Fruit fly (Drosophila melanogaster) whole organism, pupa: ENCODE results near the gene Argk2.

Experiments
- CG10348 ChIP-seq: fragments of 200-800 bp; sonication (Bioruptor generic); IDR thresholded peaks from 2 replicates; pipeline ENCODE4 v1.3.6; 2022; ENCODE audit warnings: missing biosample characterization, missing genetic modification characterization
- CG13204 ChIP-seq: fragments of 200-800 bp; sonication (Bioruptor generic); optimal IDR thresholded peaks from 2 replicates; lab custom pipeline; 2018; ENCODE audit warnings: missing biosample characterization, mild to moderate bottlenecking, missing genetic modification characterization, moderate library complexity
- CG15710 ChIP-seq: fragments of 200-800 bp; sonication (Bioruptor generic); optimal IDR thresholded peaks from 2 replicates; lab custom pipeline; 2018; ENCODE audit warnings: missing biosample characterization, mild to moderate bottlenecking, missing genetic modification characterization, moderate library complexity
- CG17806 ChIP-seq: fragments of 200-800 bp; sonication (Bioruptor generic); optimal IDR thresholded peaks from 2 replicates; lab custom pipeline; 2018; ENCODE audit warnings: missing biosample characterization, mild to moderate bottlenecking, missing genetic modification characterization, moderate library complexity
- CG34367 ChIP-seq: fragments of 200-800 bp; sonication (Bioruptor generic); optimal IDR thresholded peaks from 2 replicates; lab custom pipeline; 2018; ENCODE audit warnings: missing biosample characterization, mild to moderate bottlenecking, missing genetic modification characterization
- CG4496 ChIP-seq: fragments of 200-800 bp; sonication (Bioruptor generic); IDR thresholded peaks from 3 replicates; pipeline ENCODE4 v1.3.6; 2022; ENCODE audit warnings: missing biosample characterization, missing genetic modification characterization
- CG9948 ChIP-seq: fragments of 200-800 bp; sonication (Bioruptor generic); optimal IDR thresholded peaks from 2 replicates; lab custom pipeline; 2018; ENCODE audit warnings: missing biosample characterization, mild to moderate bottlenecking, missing genetic modification characterization, moderate library complexity
- D1 ChIP-seq: fragments of 200-800 bp; sonication (Bioruptor generic); optimal IDR thresholded peaks from 2 replicates; lab custom pipeline; 2018; ENCODE audit warnings: missing biosample characterization, mild to moderate bottlenecking, missing genetic modification characterization, moderate library complexity
- EcR ChIP-seq: fragments of 200-800 bp; sonication (Bioruptor generic); optimal IDR thresholded peaks from 3 replicates; lab custom pipeline; 2019; ENCODE audit warnings: missing biosample characterization, missing genetic modification characterization, mild to moderate bottlenecking, moderate library complexity, missing genetic modification reagents
- Ets98B ChIP-seq: fragments of 200-800 bp; sonication (Bioruptor generic); IDR thresholded peaks from 2 replicates; pipeline ENCODE4 v1.3.6; 2022; ENCODE audit warnings: missing biosample characterization, missing genetic modification characterization
- Snoo ChIP-seq: fragments of 200-800 bp; sonication (Bioruptor generic); optimal IDR thresholded peaks from 3 replicates; lab custom pipeline; 2017; ENCODE audit warnings: missing biosample characterization, mild to moderate bottlenecking, missing genetic modification characterization, inconsistent platforms
- fd96Ca ChIP-seq: fragments of 200-800 bp; sonication (Bioruptor generic); IDR thresholded peaks from 3 replicates; pipeline ENCODE4 v1.3.6; 2022; ENCODE audit warnings: missing biosample characterization, missing genetic modification characterization
- gl ChIP-seq: fragments of 200-800 bp; sonication (Bioruptor generic); optimal IDR thresholded peaks from 2 replicates; lab custom pipeline; 2018; ENCODE audit warnings: missing biosample characterization, mild to moderate bottlenecking, missing genetic modification characterization
- rn ChIP-seq: fragments of 200-800 bp; sonication (Bioruptor generic); IDR thresholded peaks from 2 replicates; pipeline ENCODE4 v1.3.6; 2022; ENCODE audit warnings: missing biosample characterization, missing genetic modification characterization

dm6 chr3L:9023627-9024026 is 23.6 kb upstream of the Argk2 start:
- no peak for TF ChIP-seq EcR (GFP tag; lab: Kevin White, UChicago)
- no peak for TF ChIP-seq fd96Ca
- TF ChIP-seq CG15710 (tag; lab: Kevin White, UChicago), result no peak
- TF ChIP-seq CG34367 (tag; lab: Kevin White, UChicago), result peak; percentile 1
- no peak for TF ChIP-seq gl
- no peak for TF ChIP-seq CG4496 (GFP tag; lab: Robert Waterston, UW)
- no peak for TF ChIP-seq CG10348 (GFP tag; lab: Robert Waterston, UW)
- TF ChIP-seq CG13204, result no peak
- no peak for TF ChIP-seq CG17806 (tag; lab: Kevin White, UChicago)
- TF ChIP-seq Snoo (tag; lab: Kevin White, UChicago), result no peak
- no peak for TF ChIP-seq D1
- no peak for TF ChIP-seq Ets98B (GFP tag; lab: Robert Waterston, UW)
- no peak for TF ChIP-seq rn
- no peak for TF ChIP-seq CG9948 (tag; lab: Kevin White, UChicago)
